Worm (Caenorhabditis elegans) whole organism, L4 larva: ENCODE data around the gene pho-8.

Experiments used
- F10B5.3 ChIP-seq: sonication (generic microtip); optimal IDR thresholded peaks from 2 replicates; lab custom pipeline; 2016; ENCODE audit warnings: mild to moderate bottlenecking, missing genetic modification characterization, missing compliant biosample characterization
- F26F4.8 ChIP-seq: fragments of 200-800 bp; sonication (Bioruptor generic); conservative IDR thresholded peaks from 2 replicates; pipeline ENCODE4 v1.3.6; 2022; ENCODE audit warnings: missing genetic modification characterization, missing compliant biosample characterization
- F37D6.2 ChIP-seq: sonication (generic microtip); optimal IDR thresholded peaks from 2 replicates; lab custom pipeline; 2016; ENCODE audit warnings: mild to moderate bottlenecking, missing genetic modification characterization, missing compliant biosample characterization
- F49E8.2 ChIP-seq: sonication (generic microtip); optimal IDR thresholded peaks from 2 replicates; lab custom pipeline; 2016; ENCODE audit warnings: missing compliant biosample characterization, mild to moderate bottlenecking, missing genetic modification characterization, borderline replicate concordance
- R02D3.7 ChIP-seq: fragments of 150-350 bp; sonication (generic microtip); optimal IDR thresholded peaks from 3 replicates; lab custom pipeline; 2014; ENCODE audit warnings: missing biosample characterization, missing genetic modification characterization
- T20F7.1 ChIP-seq: fragments of 200-800 bp; sonication (Bioruptor generic); optimal IDR thresholded peaks from 2 replicates; lab custom pipeline; 2018; ENCODE audit warnings: mild to moderate bottlenecking, missing genetic modification characterization, missing compliant biosample characterization
- T26A8.4 ChIP-seq: fragments of 200-800 bp; sonication (Bioruptor generic); IDR thresholded peaks from 2 replicates; pipeline ENCODE4 v1.3.6; 2022; ENCODE audit warnings: missing genetic modification characterization, missing compliant biosample characterization
- Y105C5A.15 ChIP-seq: fragments of 200-800 bp; sonication (Bioruptor generic); IDR thresholded peaks from 2 replicates; pipeline ENCODE4 v1.3.6; 2022; ENCODE audit warnings: missing genetic modification characterization, missing compliant biosample characterization
- Y5F2A.4 ChIP-seq: fragments of 200-800 bp; sonication (Bioruptor generic); optimal IDR thresholded peaks from 2 replicates; lab custom pipeline; 2018; ENCODE audit warnings: mild to moderate bottlenecking, missing genetic modification characterization, missing compliant biosample characterization
- ZK546.5 ChIP-seq, 2 experiments: sonication (generic microtip); optimal IDR thresholded peaks; 2 replicates each; lab custom pipeline; 2017; ENCODE audit warnings: missing biosample characterization in 2 of 2, missing genetic modification characterization in 2 of 2
- aha-1 ChIP-seq: fragments of 150-350 bp; peaks from one replicate; lab custom pipeline; 2014; ENCODE audit warnings: missing biosample characterization, missing genetic modification characterization
- attf-4 ChIP-seq: sonication (generic microtip); optimal IDR thresholded peaks from 3 replicates; lab custom pipeline; 2017; ENCODE audit warnings: missing biosample characterization, missing genetic modification characterization
- ceh-28 ChIP-seq: fragments of 150-350 bp; optimal IDR thresholded peaks from 2 replicates; lab custom pipeline; 2014; ENCODE audit warnings: missing biosample characterization, missing genetic modification reagents, missing genetic modification characterization
- ceh-32 ChIP-seq: sonication (generic microtip); optimal IDR thresholded peaks from 2 replicates; lab custom pipeline; 2016; ENCODE audit warnings: mild to moderate bottlenecking, missing genetic modification characterization, missing compliant biosample characterization; ENCODE audit not compliant: poor library complexity
- ceh-44 ChIP-seq: fragments of 200-800 bp; sonication (Bioruptor generic); IDR thresholded peaks from 2 replicates; pipeline ENCODE4 v1.3.6; 2022; ENCODE audit warnings: missing genetic modification reagents, missing genetic modification characterization, missing compliant biosample characterization
- cey-2 ChIP-seq: sonication (generic microtip); optimal IDR thresholded peaks from 3 replicates; lab custom pipeline; 2017; ENCODE audit warnings: missing genetic modification characterization, mild to moderate bottlenecking, missing compliant biosample characterization, antibody characterized with exemption, borderline replicate concordance; ENCODE audit not compliant: insufficient read depth
- daf-8 ChIP-seq: fragments of 200-800 bp; sonication (Bioruptor generic); IDR thresholded peaks from 2 replicates; pipeline ENCODE4 v1.3.6; 2022; ENCODE audit warnings: missing genetic modification characterization, missing compliant biosample characterization
- duxl-1 ChIP-seq: sonication (generic microtip); optimal IDR thresholded peaks from 2 replicates; lab custom pipeline; 2016; ENCODE audit warnings: mild to moderate bottlenecking, missing genetic modification characterization, moderate library complexity, missing compliant biosample characterization; ENCODE audit not compliant: poor library complexity
- dve-1 ChIP-seq: sonication (generic microtip); optimal IDR thresholded peaks from 2 replicates; lab custom pipeline; 2017; ENCODE audit warnings: antibody characterized with exemption, mild to moderate bottlenecking, missing genetic modification characterization, missing compliant biosample characterization; ENCODE audit not compliant: insufficient read depth
- egl-27 ChIP-seq: sonication (generic microtip); optimal IDR thresholded peaks from 3 replicates; lab custom pipeline; 2017; ENCODE audit warnings: missing biosample characterization, missing genetic modification reagents, missing genetic modification characterization
- egl-43 ChIP-seq: fragments of 200-800 bp; sonication (Bioruptor generic); IDR thresholded peaks from 2 replicates; pipeline ENCODE4 v1.3.6; 2022; ENCODE audit warnings: missing genetic modification reagents, missing genetic modification characterization, missing compliant biosample characterization
- gei-8 ChIP-seq: fragments of 200-800 bp; sonication (Bioruptor generic); optimal IDR thresholded peaks from 2 replicates; lab custom pipeline; 2018; ENCODE audit warnings: mild to moderate bottlenecking, missing genetic modification characterization, missing compliant biosample characterization
- hif-1 ChIP-seq, 2 experiments: sonication (generic microtip); optimal IDR thresholded peaks; 2 replicates each; lab custom pipeline; 2016 to 2017; ENCODE audit warnings: missing compliant biosample characterization in 2 of 2, missing genetic modification characterization in 2 of 2, missing genetic modification reagents in 2 of 2, missing genotype in 2 of 2, mild to moderate bottlenecking in 1 of 2
- hlh-11 ChIP-seq: fragments of 200-800 bp; sonication (Bioruptor generic); optimal IDR thresholded peaks from 2 replicates; lab custom pipeline; 2018; ENCODE audit warnings: mild to moderate bottlenecking, missing genetic modification characterization, missing compliant biosample characterization
- hmg-1.1 ChIP-seq: fragments of 200-800 bp; sonication (Bioruptor generic); IDR thresholded peaks from 2 replicates; pipeline ENCODE4 v1.3.6; 2022; ENCODE audit warnings: missing genetic modification reagents, missing genetic modification characterization, missing compliant biosample characterization
- lin-29 ChIP-seq: fragments of 200-800 bp; sonication (Bioruptor generic); IDR thresholded peaks from 2 replicates; pipeline ENCODE4 v1.3.6; 2022; ENCODE audit warnings: missing genetic modification reagents, missing genetic modification characterization, missing compliant biosample characterization
- lin-39 ChIP-seq: fragments of 150-350 bp; optimal IDR thresholded peaks from 2 replicates; lab custom pipeline; 2014; ENCODE audit warnings: missing biosample characterization, missing genetic modification reagents, missing genetic modification characterization
- lsy-2 ChIP-seq, 2 experiments: fragments of 150-350 bp in 1 of 2; sonication (generic microtip) in 1 of 2; optimal IDR thresholded peaks; 2 replicates each; lab custom pipeline; 2014 to 2017; ENCODE audit warnings: missing biosample characterization in 2 of 2, missing genetic modification characterization in 2 of 2
- mdl-1 ChIP-seq, 2 experiments: fragments of 150-350 bp in 1 of 2; sonication (generic microtip) in 1 of 2; optimal IDR thresholded peaks; 2 replicates each; lab custom pipeline; 2014 to 2017; ENCODE audit warnings: missing biosample characterization in 2 of 2, missing genetic modification characterization in 2 of 2
- mes-2 ChIP-seq: sonication (generic microtip); optimal IDR thresholded peaks from 2 replicates; lab custom pipeline; 2016; ENCODE audit warnings: missing genotype, mild to moderate bottlenecking, missing genetic modification characterization, missing compliant biosample characterization; ENCODE audit not compliant: poor library complexity, severe bottlenecking
- mxl-2 ChIP-seq: fragments of 200-800 bp; sonication (Bioruptor generic); conservative IDR thresholded peaks from 2 replicates; pipeline ENCODE4 v1.3.6; 2022; ENCODE audit warnings: missing genetic modification reagents, missing genetic modification characterization, missing compliant biosample characterization
- nhr-10 ChIP-seq: fragments of 150-350 bp; optimal IDR thresholded peaks from 2 replicates; lab custom pipeline; 2014; ENCODE audit warnings: missing biosample characterization, missing genetic modification characterization
- nhr-102 ChIP-seq: sonication (generic microtip); optimal IDR thresholded peaks from 2 replicates; lab custom pipeline; 2016; ENCODE audit warnings: mild to moderate bottlenecking, missing genetic modification characterization, moderate library complexity, missing compliant biosample characterization
- nhr-25 ChIP-seq: sonication (generic microtip); optimal IDR thresholded peaks from 2 replicates; lab custom pipeline; 2017; ENCODE audit warnings: missing genetic modification characterization, mild to moderate bottlenecking, missing compliant biosample characterization, antibody characterized with exemption, moderate library complexity, borderline replicate concordance; ENCODE audit not compliant: insufficient read depth
- nhr-41 ChIP-seq: fragments of 200-800 bp; sonication (Bioruptor generic); IDR thresholded peaks from 2 replicates; pipeline ENCODE4 v1.3.6; 2022; ENCODE audit warnings: missing genetic modification reagents, missing genetic modification characterization, missing compliant biosample characterization
- nhr-6 ChIP-seq: fragments of 150-350 bp; optimal IDR thresholded peaks from 2 replicates; lab custom pipeline; 2014; ENCODE audit warnings: missing biosample characterization, missing genetic modification characterization
- pqm-1 ChIP-seq: sonication (generic microtip); optimal IDR thresholded peaks from 2 replicates; lab custom pipeline; 2017; ENCODE audit warnings: missing biosample characterization, missing genetic modification characterization
- saeg-2 ChIP-seq: fragments of 200-800 bp; sonication (Bioruptor generic); IDR thresholded peaks from 2 replicates; pipeline ENCODE4 v1.3.6; 2022; ENCODE audit warnings: missing genetic modification reagents, missing genetic modification characterization, missing compliant biosample characterization
- sdz-12 ChIP-seq: fragments of 200-800 bp; sonication (Bioruptor generic); optimal IDR thresholded peaks from 2 replicates; lab custom pipeline; 2018; ENCODE audit warnings: mild to moderate bottlenecking, missing genetic modification characterization, missing compliant biosample characterization
- tag-97 ChIP-seq: fragments of 200-800 bp; sonication (Bioruptor generic); IDR thresholded peaks from 2 replicates; pipeline ENCODE4 v1.3.6; 2022; ENCODE audit warnings: missing genetic modification characterization, missing compliant biosample characterization
- unc-130 ChIP-seq: sonication (generic microtip); optimal IDR thresholded peaks from 2 replicates; lab custom pipeline; 2016; ENCODE audit warnings: missing genetic modification reagents, missing genetic modification characterization, missing compliant biosample characterization
- unc-62 ChIP-seq, 3 experiments: fragments of 150-350 bp in 1 of 3; sonication (generic microtip); optimal IDR thresholded peaks in 2 of 3; peaks in 1 of 3; 1 replicate in 1 of 3; 2 replicates in 2 of 3; lab custom pipeline; 2014 to 2017; ENCODE audit warnings: missing biosample characterization in 3 of 3, missing genetic modification characterization in 3 of 3, missing genetic modification reagents in 3 of 3, missing genotype in 1 of 3
- vab-7 ChIP-seq: fragments of 200-800 bp; sonication (Bioruptor generic); IDR thresholded peaks from 2 replicates; pipeline ENCODE4 v1.3.6; 2022; ENCODE audit warnings: missing genetic modification reagents, missing genetic modification characterization, missing compliant biosample characterization
- zfp-2 ChIP-seq: sonication (generic microtip); optimal IDR thresholded peaks from 2 replicates; lab custom pipeline; 2016; ENCODE audit warnings: mild to moderate bottlenecking, missing genetic modification characterization, missing compliant biosample characterization
- zip-11 ChIP-seq: fragments of 200-800 bp; sonication (Bioruptor generic); IDR thresholded peaks from 2 replicates; pipeline ENCODE4 v1.3.6; 2022; ENCODE audit warnings: missing genetic modification characterization, missing compliant biosample characterization
- zip-2 ChIP-seq: fragments of 150-350 bp; optimal IDR thresholded peaks from 2 replicates; lab custom pipeline; 2014; ENCODE audit warnings: missing biosample characterization, missing genetic modification characterization
- ztf-11 ChIP-seq: fragments of 150-350 bp; optimal IDR thresholded peaks from 2 replicates; lab custom pipeline; 2014; ENCODE audit warnings: missing biosample characterization, missing genetic modification characterization

The pho-8 gene

DNA sequence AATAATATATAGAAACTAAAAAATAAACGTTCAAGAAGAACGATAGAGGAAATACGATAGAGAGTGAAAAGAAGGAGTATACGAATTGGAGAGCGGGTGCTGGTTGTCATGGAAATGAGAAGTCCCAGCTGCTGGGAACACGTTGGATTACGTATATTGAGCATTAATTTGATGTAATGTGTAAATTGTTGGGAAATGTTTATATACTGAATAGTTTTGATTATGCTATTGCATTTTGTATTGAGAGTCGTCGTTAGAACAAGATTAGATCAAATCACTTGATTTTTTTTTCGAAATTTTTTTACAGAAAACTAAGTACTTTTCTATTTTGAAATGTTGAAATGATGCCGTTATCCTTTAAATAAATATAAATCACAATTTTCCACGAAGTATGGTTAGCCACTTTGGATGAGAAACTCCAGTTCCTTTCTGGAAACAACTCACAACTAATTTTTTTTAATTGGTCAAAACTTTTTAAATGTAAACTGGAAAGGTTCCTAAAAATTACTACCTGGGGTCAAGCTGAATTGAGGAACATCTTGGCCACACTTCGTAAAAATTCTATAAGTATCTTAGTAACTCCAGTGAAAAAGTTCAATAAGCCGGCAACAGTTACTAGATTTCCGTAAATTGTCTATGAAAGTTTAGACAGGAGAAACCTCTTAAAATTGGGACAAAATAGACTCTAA lies 10.4 kb downstream of the pho-8 start, which contains the start of gene nphp-4:
Gene nphp-4, minus strand, starts transcription at position 51 of the 689 bp plus-strand sequence.
- no peak for TF ChIP-seq Y105C5A.15 (GFP tag; lab: Robert Waterston, UW)
- no peak for TF ChIP-seq nhr-6 (tag; lab: Kevin White, UChicago)
- TF ChIP-seq F26F4.8 (GFP tag; lab: Robert Waterston, UW), result no peak
- no peak for TF ChIP-seq tag-97 (GFP tag; lab: Robert Waterston, UW)
- TF ChIP-seq unc-62 (GFP tag; optimal IDR thresholded peaks at IDR 0.05 in 1 of 2; lab: Kevin White, UChicago), result peak in 1 of 2 experiments; percentile 75
- no peak for TF ChIP-seq unc-62 (tag; optimal IDR thresholded peaks at IDR 0.05; lab: Kevin White, UChicago)
- TF ChIP-seq duxl-1 (tag; lab: Kevin White, UChicago), result no peak
- TF ChIP-seq, all 104 proteins: peak for 1

DNA sequence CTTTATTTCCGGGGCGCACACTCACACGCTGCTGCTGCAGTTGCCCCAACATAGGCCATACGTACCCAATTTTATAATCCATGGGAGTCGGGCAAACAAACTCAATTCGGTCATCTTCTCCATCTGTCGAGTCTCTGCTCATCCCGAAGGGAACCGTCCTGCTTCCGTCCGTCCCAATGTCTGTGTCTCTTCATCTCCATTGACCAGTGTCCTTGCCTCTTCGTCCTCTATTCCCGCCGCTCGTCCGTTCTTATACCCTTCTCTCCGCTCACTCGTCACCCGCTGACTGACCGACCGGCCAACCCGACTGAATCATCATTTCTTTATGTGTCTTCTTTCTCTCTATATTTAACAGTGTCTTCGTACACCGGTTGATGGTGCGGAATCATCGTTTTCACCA lies 11.4 kb downstream of the pho-8 start:
- TF ChIP-seq nhr-10 (tag; lab: Kevin White, UChicago), result no peak
- no peak for TF ChIP-seq vab-7 (GFP tag; lab: Robert Waterston, UW)
- TF ChIP-seq daf-8 (GFP tag; lab: Robert Waterston, UW), result no peak
- no peak for TF ChIP-seq lin-39 (tag; lab: Kevin White, UChicago)
- no peak for TF ChIP-seq zip-11 (GFP tag; lab: Robert Waterston, UW)
- no peak for TF ChIP-seq ztf-11 (tag; lab: Kevin White, UChicago)
- no peak for TF ChIP-seq attf-4 (tag; lab: Kevin White, UChicago)
- TF ChIP-seq mdl-1 (tag; optimal IDR thresholded peaks at IDR 0.05; lab: Kevin White, UChicago), result peak in 1 of 2 experiments; percentile 43
- TF ChIP-seq zip-2 (tag; lab: Kevin White, UChicago), result no peak
- TF ChIP-seq F37D6.2 (tag; lab: Kevin White, UChicago), result no peak
- no peak for TF ChIP-seq mxl-2
- TF ChIP-seq mes-2, result peak; percentile 34
- no peak for TF ChIP-seq sdz-12 (GFP tag; lab: Kevin White, UChicago)
- no peak for TF ChIP-seq cey-2 (tag; lab: Kevin White, UChicago)
- TF ChIP-seq lin-29, result no peak
- peak; percentile 45 for TF ChIP-seq pqm-1 (tag; lab: Kevin White, UChicago)
- no peak for TF ChIP-seq nhr-102 (tag; lab: Kevin White, UChicago)
- TF ChIP-seq nhr-25 (tag; lab: Kevin White, UChicago), result no peak
- no peak for TF ChIP-seq Y5F2A.4 (GFP tag; lab: Kevin White, UChicago)
- TF ChIP-seq saeg-2 (GFP tag; lab: Robert Waterston, UW), result no peak
- no peak for TF ChIP-seq ceh-32 (tag; lab: Kevin White, UChicago)
- TF ChIP-seq F10B5.3 (tag; lab: Kevin White, UChicago), result no peak
- TF ChIP-seq R02D3.7, result no peak
- peak; percentile 77 for TF ChIP-seq egl-43 (GFP tag; lab: Robert Waterston, UW)
- TF ChIP-seq F49E8.2 (tag; lab: Kevin White, UChicago), result no peak
- peak; percentile 72 for TF ChIP-seq hlh-11 (tag; lab: Kevin White, UChicago)
- TF ChIP-seq ZK546.5 (tag; optimal IDR thresholded peaks at IDR 0.05; lab: Kevin White, UChicago), result no peak
- no peak for TF ChIP-seq hif-1 (tag; optimal IDR thresholded peaks at IDR 0.05; lab: Kevin White, UChicago)
- no peak for TF ChIP-seq ceh-44 (GFP tag; lab: Robert Waterston, UW)
- TF ChIP-seq T26A8.4 (GFP tag; lab: Robert Waterston, UW), result 0 out of 2 replicates have a peak, but pooled peaks have one; percentile 30
- TF ChIP-seq unc-130 (GFP tag; lab: Kevin White, UChicago), result no peak
- no peak for TF ChIP-seq dve-1 (tag; lab: Kevin White, UChicago)
- peak in 1 of 2 experiments; percentile 51 for TF ChIP-seq lsy-2 (tag; optimal IDR thresholded peaks at IDR 0.05; lab: Kevin White, UChicago)
- TF ChIP-seq egl-27, result no peak
- TF ChIP-seq hmg-1.1 (GFP tag; lab: Robert Waterston, UW), result peak; percentile 61
- no peak for TF ChIP-seq gei-8 (GFP tag; lab: Kevin White, UChicago)
- no peak for TF ChIP-seq T20F7.1 (GFP tag; lab: Kevin White, UChicago)
- no peak for TF ChIP-seq zfp-2
- TF ChIP-seq aha-1, result no peak
- no peak for TF ChIP-seq ceh-28 (tag; lab: Kevin White, UChicago)
- no peak for TF ChIP-seq nhr-41 (GFP tag; lab: Robert Waterston, UW)
